Worm (Caenorhabditis elegans) whole organism, early embryonic: ENCODE results near the gene pcp-1.

Experiments
- B0310.2 ChIP-seq: sonication (generic microtip); optimal IDR thresholded peaks from 2 replicates; lab custom pipeline; 2016; ENCODE audit warnings: mild to moderate bottlenecking, missing genetic modification characterization, missing compliant biosample characterization
- F13C5.2 ChIP-seq: sonication (generic microtip); optimal IDR thresholded peaks from 2 replicates; lab custom pipeline; 2017; ENCODE audit warnings: mild to moderate bottlenecking, missing genetic modification characterization, inconsistent platforms, missing compliant biosample characterization
- aly-1 ChIP-seq: sonication (generic microtip); optimal IDR thresholded peaks from 2 replicates; lab custom pipeline; 2016; ENCODE audit warnings: missing genetic modification characterization, missing compliant biosample characterization
- ama-1 ChIP-seq: fragments of 150-350 bp; optimal IDR thresholded peaks from 2 replicates; lab custom pipeline; 2014
- ceh-13 ChIP-seq: fragments of 200-800 bp; sonication (Bioruptor generic); optimal IDR thresholded peaks from 2 replicates; lab custom pipeline; 2018; ENCODE audit warnings: mild to moderate bottlenecking, missing genetic modification characterization, missing compliant biosample characterization
- ceh-36 ChIP-seq: sonication (generic microtip); optimal IDR thresholded peaks from 2 replicates; lab custom pipeline; 2016; ENCODE audit warnings: missing genetic modification characterization, inconsistent platforms, missing compliant biosample characterization
- ets-7 ChIP-seq: sonication (generic microtip); optimal IDR thresholded peaks from 2 replicates; lab custom pipeline; 2016; ENCODE audit warnings: missing genotype, missing genetic modification characterization, missing compliant biosample characterization
- flt-1 ChIP-seq: fragments of 200-800 bp; sonication (Bioruptor generic); IDR thresholded peaks from 2 replicates; pipeline ENCODE4 v1.3.6; 2022; ENCODE audit warnings: missing genetic modification characterization, missing compliant biosample characterization
- hmbx-1 ChIP-seq: sonication (generic microtip); optimal IDR thresholded peaks from 2 replicates; lab custom pipeline; 2016; ENCODE audit warnings: mild to moderate bottlenecking, missing genetic modification characterization, missing compliant biosample characterization
- hmg-4 ChIP-seq: fragments of 200-800 bp; sonication (Bioruptor generic); optimal IDR thresholded peaks from 2 replicates; lab custom pipeline; 2018; ENCODE audit warnings: mild to moderate bottlenecking, missing genetic modification characterization, missing compliant biosample characterization
- hnd-1 ChIP-seq: sonication (generic microtip); optimal IDR thresholded peaks from 2 replicates; lab custom pipeline; 2016; ENCODE audit warnings: missing genetic modification characterization, missing compliant biosample characterization
- pes-1 ChIP-seq: fragments of 200-800 bp; sonication (Bioruptor generic); IDR thresholded peaks from 2 replicates; pipeline ENCODE4 v1.3.6; 2022; ENCODE audit warnings: missing genetic modification reagents, missing genetic modification characterization, missing compliant biosample characterization
- scrt-1 ChIP-seq: fragments of 200-800 bp; sonication (Bioruptor generic); IDR thresholded peaks from 2 replicates; pipeline ENCODE4 v1.3.6; 2022; ENCODE audit warnings: missing genetic modification characterization, missing compliant biosample characterization
- sea-1 ChIP-seq: fragments of 200-800 bp; sonication (Bioruptor generic); conservative IDR thresholded peaks from 2 replicates; pipeline ENCODE4 v1.3.6; 2022; ENCODE audit warnings: missing genetic modification characterization, missing compliant biosample characterization
- tbx-11 ChIP-seq: fragments of 200-800 bp; sonication (Bioruptor generic); IDR thresholded peaks from 2 replicates; pipeline ENCODE4 v1.3.6; 2022; ENCODE audit warnings: missing genetic modification characterization, missing compliant biosample characterization
- tbx-37 ChIP-seq: fragments of 200-800 bp; sonication (Bioruptor generic); conservative IDR thresholded peaks from 2 replicates; pipeline ENCODE4 v1.3.6; 2022; ENCODE audit warnings: missing genetic modification reagents, missing genetic modification characterization, missing compliant biosample characterization
- tra-4 ChIP-seq: sonication (generic microtip); optimal IDR thresholded peaks from 2 replicates; lab custom pipeline; 2017; ENCODE audit warnings: missing genetic modification characterization, missing compliant biosample characterization

Gene pcp-1

ce11 chrIII:7763503-7763902, 4.8 kb downstream of the pcp-1 start, which contains the start of gene mtx-2:
mtx-2 (minus strand) TSS chrIII:7763603.
- TF ChIP-seq B0310.2 (tag; lab: Kevin White, UChicago) (no peak), ceh-13 (GFP tag; lab: Kevin White, UChicago) (no peak), pes-1 (GFP tag; lab: Robert Waterston, UW) (no peak), flt-1 (no peak)

DNA sequence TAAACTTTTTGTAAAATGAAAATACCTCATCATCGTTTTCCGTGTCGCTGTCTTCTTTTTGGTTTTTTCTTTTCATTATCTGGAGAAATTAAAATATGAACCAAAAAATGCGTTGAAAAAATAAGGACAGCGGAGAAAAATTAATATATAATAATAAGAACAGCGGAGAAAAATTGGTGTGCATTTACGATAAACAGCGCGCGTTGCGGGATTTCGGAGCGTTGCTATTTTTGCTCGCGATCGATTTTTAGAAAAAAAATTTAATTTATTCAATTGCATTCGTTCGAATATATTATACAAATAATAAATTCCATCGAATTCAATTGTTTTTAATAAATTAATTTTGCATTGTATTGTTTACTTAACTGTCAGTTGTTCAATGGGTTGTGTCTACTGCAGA, 7.3 kb downstream of the pcp-1 start, which contains the start of gene ZK686.2:
TSS of gene ZK686.2 (minus strand) at position 79 of the 400 bp plus-strand sequence.
- TF ChIP-seq F13C5.2 (tag; lab: Kevin White, UChicago) (no peak), ceh-36 (tag; lab: Kevin White, UChicago) (no peak), hmbx-1 (tag; lab: Kevin White, UChicago) (no peak), ceh-13 (GFP tag; lab: Kevin White, UChicago) (no peak), hnd-1 (tag; lab: Kevin White, UChicago) (no peak), aly-1 (no peak), flt-1 (no peak), B0310.2 (tag; lab: Kevin White, UChicago) (no peak), pes-1 (GFP tag; lab: Robert Waterston, UW) (no peak), ama-1 (lab: Kevin White, UChicago) (no peak), tra-4 (tag; lab: Kevin White, UChicago) (no peak), tbx-11 (GFP tag; lab: Robert Waterston, UW) (no peak), hmg-4 (GFP tag; lab: Kevin White, UChicago) (no peak), tbx-37 (GFP tag; lab: Robert Waterston, UW) (no peak), scrt-1 (GFP tag; lab: Robert Waterston, UW) (no peak)

ce11 chrIII:7767415-7767814, 8.7 kb downstream of the pcp-1 start, which contains the start of gene ZK686.5:
ZK686.5 (minus strand) TSS chrIII:7767515.
- TF ChIP-seq hmbx-1 (tag; lab: Kevin White, UChicago) (no peak), aly-1 (no peak)

DNA sequence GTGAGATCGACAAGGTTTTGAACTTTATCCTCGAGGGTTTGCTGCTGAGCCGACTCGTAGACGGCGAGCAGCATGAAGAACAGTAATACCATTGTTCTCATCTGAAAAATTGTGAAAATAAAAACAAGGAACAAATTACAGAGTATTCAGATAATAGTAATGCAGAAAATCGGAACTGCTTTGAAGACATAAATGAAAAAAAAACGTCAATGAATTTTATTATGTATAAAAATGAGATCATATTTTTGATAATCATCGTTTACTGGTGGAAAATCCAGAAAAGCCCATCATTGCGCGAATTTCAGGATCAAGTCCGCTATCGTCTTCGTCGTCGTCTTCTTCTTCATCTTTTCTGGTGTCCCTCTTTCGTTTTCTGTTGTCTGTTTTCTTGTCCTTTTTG, 10.3 kb downstream of the pcp-1 start, which contains the start of gene ZK686.3:
TSS of gene ZK686.3 (minus strand) at position 101 of the 400 bp plus-strand sequence.
- TF ChIP-seq tbx-11 (GFP tag; lab: Robert Waterston, UW): no peak
- TF ChIP-seq aly-1: no peak
- TF ChIP-seq tra-4 (tag; lab: Kevin White, UChicago): no peak
- no peak for TF ChIP-seq flt-1
- no peak for TF ChIP-seq F13C5.2 (tag; lab: Kevin White, UChicago)
- TF ChIP-seq hmbx-1 (tag; lab: Kevin White, UChicago): no peak
- no peak for TF ChIP-seq pes-1 (GFP tag; lab: Robert Waterston, UW)
- TF ChIP-seq ceh-13 (GFP tag; lab: Kevin White, UChicago): no peak
- no peak for TF ChIP-seq B0310.2 (tag; lab: Kevin White, UChicago)
- TF ChIP-seq hnd-1 (tag; lab: Kevin White, UChicago): no peak

DNA sequence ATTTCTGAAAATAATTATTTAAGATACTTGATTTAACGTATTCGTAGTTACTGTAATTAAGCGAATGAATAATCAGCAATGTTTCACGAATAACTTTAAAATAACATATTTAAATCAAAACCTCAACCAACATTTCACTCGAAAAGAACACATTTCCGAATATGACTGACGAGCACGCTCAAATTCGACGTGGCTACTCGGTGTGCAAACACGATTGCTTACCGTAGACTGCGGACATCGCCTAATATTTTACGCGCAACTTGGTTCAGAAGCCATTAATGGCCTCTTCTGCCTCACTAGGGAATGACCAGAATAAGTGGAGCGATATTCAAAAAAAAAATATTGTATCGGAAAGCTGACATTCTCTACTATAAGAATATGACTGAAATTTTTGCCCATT, 11.3 kb downstream of the pcp-1 start, which contains the start of gene snu-23:
TSS of gene snu-23 (minus strand) at position 156 of the 400 bp plus-strand sequence.
- TF ChIP-seq scrt-1 (GFP tag; lab: Robert Waterston, UW) (no peak), flt-1 (no peak), sea-1 (GFP tag; lab: Robert Waterston, UW) (no peak), pes-1 (GFP tag; lab: Robert Waterston, UW) (no peak), B0310.2 (tag; lab: Kevin White, UChicago) (no peak), tbx-37 (GFP tag; lab: Robert Waterston, UW) (no peak), tra-4 (tag; lab: Kevin White, UChicago) (no peak), aly-1 (no peak), ama-1 (lab: Kevin White, UChicago) (no peak), ceh-36 (tag; lab: Kevin White, UChicago) (no peak), ceh-13 (GFP tag; lab: Kevin White, UChicago) (no peak), hnd-1 (tag; lab: Kevin White, UChicago) (no peak), hmbx-1 (tag; lab: Kevin White, UChicago) (no peak), F13C5.2 (tag; lab: Kevin White, UChicago) (no peak), hmg-4 (GFP tag; lab: Kevin White, UChicago) (no peak), tbx-11 (GFP tag; lab: Robert Waterston, UW) (no peak), ets-7 (tag; lab: Kevin White, UChicago) (no peak)

DNA sequence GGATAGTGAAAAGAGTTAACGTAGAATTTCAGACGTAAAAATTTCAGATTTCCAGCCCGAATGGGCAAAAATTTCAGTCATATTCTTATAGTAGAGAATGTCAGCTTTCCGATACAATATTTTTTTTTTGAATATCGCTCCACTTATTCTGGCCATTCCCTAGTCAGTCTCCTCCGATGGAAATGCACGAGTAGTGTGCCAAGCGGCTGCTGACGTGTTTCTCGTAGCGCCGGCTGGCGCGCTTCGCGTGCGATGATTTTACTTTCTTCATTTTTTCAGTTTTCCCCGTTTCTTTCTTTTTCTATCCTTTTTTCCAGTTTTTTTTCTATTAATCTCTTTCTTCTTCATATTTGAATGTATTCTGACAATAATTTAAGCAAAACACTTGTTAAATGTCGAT, 12.3 kb downstream of the pcp-1 start:
- TF ChIP-seq pes-1 (GFP tag; lab: Robert Waterston, UW) (0 out of 2 replicates have a peak, but pooled peaks have one; percentile 24), flt-1 (0 out of 2 replicates have a peak, but pooled peaks have one; percentile 15)

DNA sequence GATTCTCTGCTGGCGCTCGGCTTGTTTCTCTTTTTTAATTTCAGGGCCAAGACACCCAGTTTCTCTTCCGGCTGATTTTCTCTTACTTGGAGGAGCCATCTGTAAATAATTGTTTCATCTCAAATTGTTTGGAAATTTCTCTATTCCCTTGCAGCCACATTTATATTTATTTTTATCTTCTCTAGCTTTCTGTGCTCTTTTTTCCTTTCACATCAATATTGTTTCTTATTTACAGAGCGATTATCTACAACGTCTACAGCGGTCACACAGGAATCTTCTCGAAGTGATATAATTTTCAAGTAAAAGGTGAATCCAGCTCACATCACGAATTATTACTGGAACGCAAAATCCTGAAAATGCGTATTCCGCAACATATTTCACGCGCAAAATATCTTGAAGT, 14.2 kb downstream of the pcp-1 start, which contains the start of the genes ZK686.6 and ZK686.1:
TSS of gene ZK686.6 (minus strand) at position 101 of the 400 bp plus-strand sequence.
TSS of gene ZK686.1 (plus strand) at position 234 of the 400 bp plus-strand sequence.
- no peak for TF ChIP-seq ama-1 (lab: Kevin White, UChicago)

- TF ChIP-seq hmbx-1 (tag; lab: Kevin White, UChicago) (no peak), ceh-13 (GFP tag; lab: Kevin White, UChicago) (no peak), flt-1 (no peak), ceh-36 (tag; lab: Kevin White, UChicago) (no peak), pes-1 (GFP tag; lab: Robert Waterston, UW) (no peak), scrt-1 (GFP tag; lab: Robert Waterston, UW) (no peak), F13C5.2 (tag; lab: Kevin White, UChicago) (no peak), tra-4 (tag; lab: Kevin White, UChicago) (no peak), hmg-4 (GFP tag; lab: Kevin White, UChicago) (no peak)
Observed at ce11 chrIII:7773791-7774190, 15.1 kb downstream of the pcp-1 start.
